Worm (Caenorhabditis elegans) whole organism, late embryonic: ENCODE data around the gene C33G3.5.

Experiments used
- F13H6.1 ChIP-seq: sonication (generic microtip); optimal IDR thresholded peaks from 2 replicates; lab custom pipeline; 2016; ENCODE audit warnings: missing genetic modification characterization, missing compliant biosample characterization
- K02D7.2 ChIP-seq: sonication (generic microtip); optimal IDR thresholded peaks from 2 replicates; lab custom pipeline; 2017; ENCODE audit warnings: mild to moderate bottlenecking, missing genetic modification characterization, missing compliant biosample characterization
- ama-1 ChIP-seq: fragments of 150-350 bp; optimal IDR thresholded peaks from 2 replicates; lab custom pipeline; 2014
- ceh-18 ChIP-seq: sonication (generic microtip); optimal IDR thresholded peaks from 2 replicates; lab custom pipeline; 2016; ENCODE audit warnings: missing genetic modification characterization, missing compliant biosample characterization
- ceh-19 ChIP-seq: fragments of 200-800 bp; sonication (Bioruptor generic); optimal IDR thresholded peaks from 2 replicates; lab custom pipeline; 2018; ENCODE audit warnings: mild to moderate bottlenecking, missing genetic modification characterization, missing compliant biosample characterization
- ceh-22 ChIP-seq: sonication (generic microtip); optimal IDR thresholded peaks from 2 replicates; lab custom pipeline; 2017; ENCODE audit warnings: missing biosample characterization, missing genetic modification characterization
- ceh-31 ChIP-seq: sonication (generic microtip); optimal IDR thresholded peaks from 2 replicates; lab custom pipeline; 2016; ENCODE audit warnings: missing genetic modification characterization, missing compliant biosample characterization
- ceh-34 ChIP-seq: sonication (generic microtip); optimal IDR thresholded peaks from 2 replicates; lab custom pipeline; 2016; ENCODE audit warnings: mild to moderate bottlenecking, missing genetic modification characterization, missing compliant biosample characterization
- ceh-45 ChIP-seq: fragments of 200-800 bp; sonication (Bioruptor generic); IDR thresholded peaks from 2 replicates; pipeline ENCODE4 v1.3.6; 2022; ENCODE audit warnings: missing genetic modification reagents, missing genetic modification characterization, missing compliant biosample characterization
- ceh-48 ChIP-seq: sonication (generic microtip); optimal IDR thresholded peaks from 2 replicates; lab custom pipeline; 2016; ENCODE audit warnings: missing genetic modification characterization, inconsistent platforms, missing compliant biosample characterization
- ceh-6 ChIP-seq: fragments of 200-800 bp; sonication (Bioruptor generic); optimal IDR thresholded peaks from 2 replicates; lab custom pipeline; 2018; ENCODE audit warnings: mild to moderate bottlenecking, missing genetic modification characterization, missing compliant biosample characterization
- ceh-9 ChIP-seq: sonication (generic microtip); optimal IDR thresholded peaks from 2 replicates; lab custom pipeline; 2016; ENCODE audit warnings: mild to moderate bottlenecking, missing genetic modification characterization, inconsistent platforms, missing compliant biosample characterization
- dmd-4 ChIP-seq: sonication (generic microtip); optimal IDR thresholded peaks from 2 replicates; lab custom pipeline; 2016; ENCODE audit warnings: borderline replicate concordance, missing genetic modification characterization, missing compliant biosample characterization
- elt-4 ChIP-seq: sonication (generic microtip); optimal IDR thresholded peaks from 2 replicates; lab custom pipeline; 2016; ENCODE audit warnings: missing genetic modification characterization, missing compliant biosample characterization
- eyg-1 ChIP-seq: sonication (generic microtip); optimal IDR thresholded peaks from 2 replicates; lab custom pipeline; 2016; ENCODE audit warnings: missing genotype, missing genetic modification characterization, missing compliant biosample characterization
- fax-1 ChIP-seq: sonication (generic microtip); optimal IDR thresholded peaks from 2 replicates; lab custom pipeline; 2016; ENCODE audit warnings: missing genotype, missing genetic modification characterization, missing compliant biosample characterization
- fkh-10 ChIP-seq: fragments of 150-350 bp; optimal IDR thresholded peaks from 2 replicates; lab custom pipeline; 2014; ENCODE audit warnings: missing biosample characterization, missing genetic modification reagents, missing genetic modification characterization
- fkh-6 ChIP-seq: sonication (generic microtip); optimal IDR thresholded peaks from 2 replicates; lab custom pipeline; 2016; ENCODE audit warnings: missing genetic modification characterization, missing compliant biosample characterization
- gmeb-2 ChIP-seq: sonication (generic microtip); optimal IDR thresholded peaks from 2 replicates; lab custom pipeline; 2016; ENCODE audit warnings: missing genetic modification characterization, inconsistent platforms, missing compliant biosample characterization
- hlh-13 ChIP-seq: fragments of 200-800 bp; sonication (Bioruptor generic); optimal IDR thresholded peaks from 2 replicates; lab custom pipeline; 2018; ENCODE audit warnings: mild to moderate bottlenecking, missing genetic modification characterization, missing compliant biosample characterization
- hlh-15 ChIP-seq: sonication (generic microtip); optimal IDR thresholded peaks from 2 replicates; lab custom pipeline; 2016; ENCODE audit warnings: missing genetic modification characterization, missing compliant biosample characterization
- lim-6 ChIP-seq: sonication (generic microtip); optimal IDR thresholded peaks from 2 replicates; lab custom pipeline; 2016; ENCODE audit warnings: missing genetic modification characterization, missing compliant biosample characterization
- mec-3 ChIP-seq: sonication (generic microtip); optimal IDR thresholded peaks from 2 replicates; lab custom pipeline; 2016; ENCODE audit warnings: borderline replicate concordance, missing genetic modification characterization, missing compliant biosample characterization
- nfya-1 ChIP-seq: sonication (generic microtip); optimal IDR thresholded peaks from 2 replicates; lab custom pipeline; 2017; ENCODE audit warnings: missing genetic modification characterization, mild to moderate bottlenecking, missing compliant biosample characterization, antibody characterized with exemption, moderate library complexity
- nhr-11 ChIP-seq: fragments of 150-350 bp; optimal IDR thresholded peaks from 2 replicates; lab custom pipeline; 2014; ENCODE audit warnings: missing biosample characterization, missing genetic modification characterization
- nhr-232 ChIP-seq: sonication (generic microtip); optimal IDR thresholded peaks from 2 replicates; lab custom pipeline; 2016; ENCODE audit warnings: missing genetic modification characterization, missing compliant biosample characterization
- npax-4 ChIP-seq: sonication (generic microtip); optimal IDR thresholded peaks from 2 replicates; lab custom pipeline; 2016; ENCODE audit warnings: missing genetic modification characterization, missing compliant biosample characterization
- pag-3 ChIP-seq: sonication (generic microtip); optimal IDR thresholded peaks from 2 replicates; lab custom pipeline; 2016; ENCODE audit warnings: missing compliant biosample characterization, missing genetic modification characterization, borderline replicate concordance
- pat-9 ChIP-seq: fragments of 200-800 bp; sonication (Bioruptor generic); optimal IDR thresholded peaks from 2 replicates; lab custom pipeline; 2018; ENCODE audit warnings: mild to moderate bottlenecking, missing genetic modification characterization, moderate library complexity, missing compliant biosample characterization
- pha-2 ChIP-seq: sonication (generic microtip); optimal IDR thresholded peaks from 2 replicates; lab custom pipeline; 2017; ENCODE audit warnings: mild to moderate bottlenecking, missing genetic modification characterization, missing compliant biosample characterization
- pha-4 ChIP-seq: fragments of 150-350 bp; optimal IDR thresholded peaks from 2 replicates; lab custom pipeline; 2018; ENCODE audit warnings: missing biosample characterization, missing genetic modification reagents, missing genetic modification characterization
- pqm-1 ChIP-seq: sonication (generic microtip); optimal IDR thresholded peaks from 2 replicates; lab custom pipeline; 2016; ENCODE audit warnings: missing genetic modification characterization, missing compliant biosample characterization
- rnt-1 ChIP-seq: sonication (generic microtip); optimal IDR thresholded peaks from 2 replicates; lab custom pipeline; 2016; ENCODE audit warnings: missing genetic modification characterization, missing compliant biosample characterization
- sdc-2 ChIP-seq: sonication (generic microtip); optimal IDR thresholded peaks from 2 replicates; lab custom pipeline; 2016; ENCODE audit warnings: missing genotype, missing genetic modification characterization, missing compliant biosample characterization
- sox-2 ChIP-seq: fragments of 200-800 bp; sonication (Bioruptor generic); IDR thresholded peaks from 2 replicates; pipeline ENCODE4 v1.3.6; 2022; ENCODE audit warnings: missing genetic modification reagents, missing genetic modification characterization, missing compliant biosample characterization
- tbx-7 ChIP-seq: sonication (generic microtip); optimal IDR thresholded peaks from 2 replicates; lab custom pipeline; 2016; ENCODE audit warnings: missing genotype, missing genetic modification characterization, missing compliant biosample characterization
- ttx-3 ChIP-seq: sonication (generic microtip); optimal IDR thresholded peaks from 2 replicates; lab custom pipeline; 2016; ENCODE audit warnings: missing genetic modification reagents, missing genetic modification characterization, missing compliant biosample characterization
- unc-3 ChIP-seq, 2 experiments: fragments of 200-800 bp in 1 of 2; sonication (Bioruptor generic) in 1 of 2; sonication (generic microtip) in 1 of 2; conservative IDR thresholded peaks in 1 of 2; optimal IDR thresholded peaks in 1 of 2; 2 replicates each; pipeline versions ENCODE4 v1.3.6 to Lab custom; 2016 to 2022; ENCODE audit warnings: missing compliant biosample characterization in 2 of 2, missing genetic modification characterization in 2 of 2, missing genetic modification reagents in 1 of 2
- unc-55 ChIP-seq: sonication (generic microtip); optimal IDR thresholded peaks from 2 replicates; lab custom pipeline; 2017; ENCODE audit warnings: missing biosample characterization, missing genetic modification reagents, missing genetic modification characterization
- unc-86 ChIP-seq: sonication (generic microtip); optimal IDR thresholded peaks from 2 replicates; lab custom pipeline; 2016; ENCODE audit warnings: missing genetic modification characterization, missing compliant biosample characterization
- zip-5 ChIP-seq: sonication (generic microtip); optimal IDR thresholded peaks from 2 replicates; lab custom pipeline; 2016; ENCODE audit warnings: missing genetic modification characterization, missing compliant biosample characterization
- ztf-16 ChIP-seq: sonication (generic microtip); optimal IDR thresholded peaks from 2 replicates; lab custom pipeline; 2017; ENCODE audit warnings: missing genetic modification characterization, missing compliant biosample characterization

The C33G3.5 gene

ce11 chrX:14054799-14055198 lies 23.7 kb downstream of the C33G3.5 start:
- no peak for TF ChIP-seq hlh-13
- no peak for TF ChIP-seq npax-4 (tag; lab: Kevin White, UChicago)
- TF ChIP-seq ceh-18 (tag; lab: Kevin White, UChicago), result peak; percentile 32
- TF ChIP-seq ceh-19 (GFP tag; lab: Kevin White, UChicago), result no peak
- no peak for TF ChIP-seq tbx-7 (tag; lab: Kevin White, UChicago)
- TF ChIP-seq pqm-1 (tag; lab: Kevin White, UChicago), result no peak
- no peak for TF ChIP-seq ceh-22 (tag; lab: Kevin White, UChicago)
- peak; percentile 18 for TF ChIP-seq rnt-1
- TF ChIP-seq sox-2 (GFP tag; lab: Robert Waterston, UW), result no peak
- no peak for TF ChIP-seq fkh-10 (GFP tag; lab: Kevin White, UChicago)
- no peak for TF ChIP-seq ceh-6 (GFP tag; lab: Kevin White, UChicago)
- no peak for TF ChIP-seq ceh-31 (tag; lab: Kevin White, UChicago)
- no peak for TF ChIP-seq ama-1
- no peak for TF ChIP-seq fax-1 (tag; lab: Kevin White, UChicago)
- no peak for TF ChIP-seq elt-4 (tag; lab: Kevin White, UChicago)
- no peak for TF ChIP-seq hlh-15
- no peak for TF ChIP-seq mec-3 (tag; lab: Kevin White, UChicago)
- no peak for TF ChIP-seq pha-4
- TF ChIP-seq F13H6.1, result no peak
- TF ChIP-seq K02D7.2 (tag; lab: Kevin White, UChicago), result no peak
- no peak for TF ChIP-seq eyg-1 (tag; lab: Kevin White, UChicago)
- no peak for TF ChIP-seq ceh-34 (tag; lab: Kevin White, UChicago)
- no peak for TF ChIP-seq unc-3 (GFP tag; conservative IDR thresholded peaks at IDR 0.05; lab: Robert Waterston, UW)
- TF ChIP-seq unc-3 (tag; optimal IDR thresholded peaks at IDR 0.05; lab: Kevin White, UChicago), result no peak
- no peak for TF ChIP-seq lim-6
- TF ChIP-seq dmd-4 (tag; lab: Kevin White, UChicago), result no peak
- no peak for TF ChIP-seq nhr-11 (tag; lab: Kevin White, UChicago)
- peak; percentile 17 for TF ChIP-seq unc-55
- no peak for TF ChIP-seq pha-2 (tag; lab: Kevin White, UChicago)
- TF ChIP-seq ttx-3, result no peak
- peak; percentile 23 for TF ChIP-seq nfya-1 (tag; lab: Kevin White, UChicago)
- no peak for TF ChIP-seq pat-9 (tag; lab: Kevin White, UChicago)
- TF ChIP-seq nhr-232 (tag; lab: Kevin White, UChicago), result no peak
- no peak for TF ChIP-seq ceh-45 (GFP tag; lab: Robert Waterston, UW)
- TF ChIP-seq ceh-9, result no peak
- no peak for TF ChIP-seq ztf-16 (tag; lab: Kevin White, UChicago)
- TF ChIP-seq, all 69 proteins: peak for 4

ce11 chrX:14053754-14054153 lies 24.7 kb downstream of the C33G3.5 start:
- no peak for TF ChIP-seq unc-86 (tag; lab: Kevin White, UChicago)
- no peak for TF ChIP-seq unc-55
- no peak for TF ChIP-seq ceh-19 (GFP tag; lab: Kevin White, UChicago)
- TF ChIP-seq nhr-232 (tag; lab: Kevin White, UChicago), result no peak
- TF ChIP-seq sox-2 (GFP tag; lab: Robert Waterston, UW), result no peak
- TF ChIP-seq nhr-11 (tag; lab: Kevin White, UChicago), result no peak
- TF ChIP-seq gmeb-2 (tag; lab: Kevin White, UChicago), result no peak
- no peak for TF ChIP-seq pag-3 (tag; lab: Kevin White, UChicago)
- TF ChIP-seq ztf-16 (tag; lab: Kevin White, UChicago), result no peak
- TF ChIP-seq rnt-1, result no peak
- no peak for TF ChIP-seq hlh-13
- no peak for TF ChIP-seq sdc-2

- TF ChIP-seq fkh-6 (tag; lab: Kevin White, UChicago) (no peak), sdc-2 (no peak), unc-86 (tag; lab: Kevin White, UChicago) (no peak), ceh-48 (tag; lab: Kevin White, UChicago) (no peak), zip-5 (tag; lab: Kevin White, UChicago) (no peak), F13H6.1 (no peak)
Observed at ce11 chrX:14049235-14049634, 29.2 kb downstream of the C33G3.5 start, which contains the start of gene dyc-1. dyc-1 (plus strand) TSS chrX:14049535.
